Worm (Caenorhabditis elegans): ENCODE data around the gene sfrp-1.

DNA sequence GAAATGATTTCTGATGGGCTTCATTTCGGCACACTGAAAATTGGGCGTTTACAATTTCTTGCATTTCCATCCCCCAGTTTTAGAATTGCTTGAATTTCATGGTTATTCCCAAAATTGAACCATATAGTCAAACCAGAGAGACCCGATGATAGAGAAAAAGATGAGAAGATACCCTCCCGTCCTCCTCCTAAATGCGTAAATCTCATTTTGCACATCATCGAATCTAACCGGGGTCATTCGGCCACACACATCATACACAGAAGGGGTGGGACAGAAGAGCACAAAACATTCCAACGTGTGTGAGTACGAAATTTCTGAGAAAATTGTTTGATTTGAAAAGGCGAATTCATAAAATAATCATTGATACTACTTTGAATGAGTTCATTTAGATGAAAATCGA is 38.6 kb downstream of the sfrp-1 start:
- TF ChIP-seq K02D7.2 (tag; optimal IDR thresholded peaks at IDR 0.05) (no peak), fkh-10 (GFP tag; optimal IDR thresholded peaks at IDR 0.05) (no peak), ceh-45 (GFP tag; IDR thresholded peaks at IDR 0.05) (no peak), sox-4 (tag; optimal IDR thresholded peaks at IDR 0.05) (no peak), nhr-11 (tag; optimal IDR thresholded peaks at IDR 0.05) (no peak)

All from whole organism, late embryonic.